Fruit fly (Drosophila melanogaster) whole organism, adult: ENCODE results near the gene CG34181.

Experiments used
- CG12768 ChIP-seq: fragments of 200-800 bp; sonication (Bioruptor generic); optimal IDR thresholded peaks from 2 replicates; lab custom pipeline; 2017; ENCODE audit warnings: missing biosample characterization, missing genetic modification characterization, mild to moderate bottlenecking, moderate library complexity, missing genetic modification reagents
- CG5204 ChIP-seq: fragments of 200-800 bp; sonication (Bioruptor generic); optimal IDR thresholded peaks from 2 replicates; lab custom pipeline; 2016; ENCODE audit warnings: missing biosample characterization, missing genetic modification characterization
- CG7045 ChIP-seq: fragments of 200-800 bp; sonication (Bioruptor generic); optimal IDR thresholded peaks from 2 replicates; lab custom pipeline; 2017; ENCODE audit warnings: missing biosample characterization, mild to moderate bottlenecking, missing genetic modification characterization
- CG7101 ChIP-seq: fragments of 200-800 bp; sonication (Bioruptor generic); optimal IDR thresholded peaks from 2 replicates; lab custom pipeline; 2018; ENCODE audit warnings: missing biosample characterization, mild to moderate bottlenecking, missing genetic modification characterization, moderate library complexity
- Clk ChIP-seq: fragments of 200-800 bp; sonication (Bioruptor generic); optimal IDR thresholded peaks from 2 replicates; lab custom pipeline; 2017; ENCODE audit warnings: missing biosample characterization, missing genetic modification characterization
- Crg-1 ChIP-seq: fragments of 200-800 bp; sonication (Bioruptor generic); optimal IDR thresholded peaks from 2 replicates; lab custom pipeline; 2016; ENCODE audit warnings: missing biosample characterization, missing genetic modification characterization
- bab1 ChIP-seq: fragments of 200-800 bp; sonication (Bioruptor generic); optimal IDR thresholded peaks from 3 replicates; lab custom pipeline; 2019; ENCODE audit warnings: missing biosample characterization, mild to moderate bottlenecking, missing genetic modification characterization, moderate library complexity
- cic ChIP-seq: fragments of 200-800 bp; sonication (Bioruptor generic); optimal IDR thresholded peaks from 2 replicates; lab custom pipeline; 2017; ENCODE audit warnings: missing biosample characterization, mild to moderate bottlenecking, missing genetic modification characterization, moderate library complexity
- kay ChIP-seq: fragments of 200-800 bp; sonication (Bioruptor generic); peaks from one replicate; lab custom pipeline; 2016; ENCODE audit warnings: missing biosample characterization, missing genetic modification characterization, borderline replicate concordance
- ovo ChIP-seq: fragments of 200-800 bp; sonication (Bioruptor generic); optimal IDR thresholded peaks from 2 replicates; lab custom pipeline; 2016; ENCODE audit warnings: missing biosample characterization, missing genetic modification characterization
- tj ChIP-seq: fragments of 200-800 bp; sonication (Bioruptor generic); optimal IDR thresholded peaks from 3 replicates; lab custom pipeline; 2017; ENCODE audit warnings: missing biosample characterization, mild to moderate bottlenecking, missing genetic modification characterization, moderate library complexity
- toe ChIP-seq: fragments of 200-800 bp; sonication (Bioruptor generic); optimal IDR thresholded peaks from 2 replicates; lab custom pipeline; 2016; ENCODE audit warnings: missing biosample characterization, missing genetic modification characterization

DNA sequence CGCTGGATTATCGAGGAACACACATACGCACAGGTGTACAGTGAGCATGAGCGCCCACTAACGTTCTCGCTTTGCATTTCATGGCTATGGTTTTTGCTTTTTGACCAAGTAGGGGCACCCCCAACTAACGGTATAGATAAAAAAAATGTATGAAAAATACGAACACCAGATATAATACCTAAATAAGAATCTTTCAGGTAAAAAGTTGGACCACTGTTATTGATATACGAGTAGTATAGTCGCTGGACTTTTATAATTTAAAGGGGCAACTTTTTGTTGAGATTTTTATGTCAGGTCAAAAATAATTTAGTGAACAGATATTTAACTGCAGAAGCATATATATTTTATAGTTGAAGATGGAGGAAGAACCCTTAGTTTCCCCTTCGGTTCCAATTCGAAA is 40.0 kb upstream of the CG34181 start, which contains the start of gene CG17005:
- TF ChIP-seq toe (GFP tag; lab: Kevin White, UChicago) (no peak), CG7101 (no peak), Clk (GFP tag; lab: Kevin White, UChicago) (no peak), Crg-1 (no peak), kay (GFP tag; lab: Kevin White, UChicago) (no peak), tj (GFP tag; lab: Kevin White, UChicago) (no peak), CG12768 (GFP tag; lab: Kevin White, UChicago) (no peak), bab1 (GFP tag; lab: Kevin White, UChicago) (no peak), CG7045 (no peak), ovo (no peak), CG5204 (no peak), cic (GFP tag; lab: Kevin White, UChicago) (no peak)
